Fruit fly (Drosophila melanogaster): ENCODE measurements around the gene CG32037.

The CG32037 gene

dm6 chr3L:9455819-9456388 lies 36.1 kb downstream of the CG32037 start, which contains the start of the genes phol and CG3552 (continued):
- TF ChIP-seq CG32767 (GFP tag; IDR thresholded peaks at IDR 0.05) (peak; percentile 78), HLH54F (GFP tag; optimal IDR thresholded peaks at IDR 0.05) (no peak), CG9932 (GFP tag; IDR thresholded peaks at IDR 0.05) (no peak), CG14710 (tag; optimal IDR thresholded peaks at IDR 0.05) (peak; percentile 46), cad (GFP tag; optimal IDR thresholded peaks at IDR 0.05) (no peak), CG34376 (GFP tag; optimal IDR thresholded peaks at IDR 0.05) (peak; percentile 5), E2f2 (GFP tag; IDR thresholded peaks at IDR 0.05) (peak; percentile 66), Myb (GFP tag; optimal IDR thresholded peaks at IDR 0.05) (peak; percentile 25), Fer3 (tag; optimal IDR thresholded peaks at IDR 0.05) (no peak), grau (tag; optimal IDR thresholded peaks at IDR 0.05) (no peak), CG1603 (tag; optimal IDR thresholded peaks at IDR 0.05) (peak; percentile 73), CG11247 (GFP tag; IDR thresholded peaks at IDR 0.05) (no peak), CG13775 (GFP tag; optimal IDR thresholded peaks at IDR 0.05) (no peak), CG5953 (GFP tag; IDR thresholded peaks at IDR 0.05) (no peak), shn (GFP tag; optimal IDR thresholded peaks at IDR 0.05) (peak; percentile 21), sisA (GFP tag; IDR thresholded peaks at IDR 0.05) (no peak), pho (GFP tag; optimal IDR thresholded peaks at IDR 0.05) (no peak), CG12104 (GFP tag; optimal IDR thresholded peaks at IDR 0.05) (no peak), prd (optimal IDR thresholded peaks at IDR 0.05) (no peak), prd (GFP tag; IDR thresholded peaks at IDR 0.05) (no peak), jigr1 (GFP tag; IDR thresholded peaks at IDR 0.05) (no peak), ato (GFP tag; IDR thresholded peaks at IDR 0.05; ENCODE audit: partially characterized antibody) (peak; percentile 16; the same call in 1 of the 2 replicates), CG30431 (GFP tag; optimal IDR thresholded peaks at IDR 0.05) (no peak), Lim3 (GFP tag; IDR thresholded peaks at IDR 0.05) (no peak), odd (GFP tag; optimal IDR thresholded peaks at IDR 0.05) (no peak), insv (GFP tag; optimal IDR thresholded peaks at IDR 0.05) (peak in 1 of 2 experiments; percentile 17), CG6813 (GFP tag; optimal IDR thresholded peaks at IDR 0.05) (no peak), Mad (GFP tag; optimal IDR thresholded peaks at IDR 0.05) (no peak), CG2875 (GFP tag; optimal IDR thresholded peaks at IDR 0.05) (no peak), CG18599 (GFP tag; optimal IDR thresholded peaks at IDR 0.05) (no peak), her (GFP tag; optimal IDR thresholded peaks at IDR 0.05) (no peak), wek (GFP tag; optimal IDR thresholded peaks at IDR 0.05) (no peak), CG3726 (GFP tag; IDR thresholded peaks at IDR 0.05) (no peak), YL-1 (GFP tag; optimal IDR thresholded peaks at IDR 0.05) (peak; percentile 79), gcm (GFP tag; optimal IDR thresholded peaks at IDR 0.05) (no peak), Neu2 (GFP tag; optimal IDR thresholded peaks at IDR 0.05; ENCODE audit: borderline replicate concordance) (peak; percentile 17), Trl (optimal IDR thresholded peaks at IDR 0.05) (peak in 1 of 2 experiments; percentile 10), Trl (GFP tag; optimal IDR thresholded peaks at IDR 0.05) (no peak), CG16813 (GFP tag; IDR thresholded peaks at IDR 0.05; ENCODE audit: partially characterized antibody) (peak; percentile 53; the same call in 2 of the 3 replicates), z (GFP tag; IDR thresholded peaks at IDR 0.05) (no peak), bbx (GFP tag; IDR thresholded peaks at IDR 0.05; ENCODE audit: partially characterized antibody) (0 out of 2 replicates have a peak, but pooled peaks have one; percentile 27), grn (GFP tag; optimal IDR thresholded peaks at IDR 0.05) (no peak), hb (GFP tag; IDR thresholded peaks at IDR 0.05; ENCODE audit: partially characterized antibody) (peak; percentile 45; the same call in 1 of the 3 replicates), CG6791 (GFP tag; IDR thresholded peaks at IDR 0.05; ENCODE audit: partially characterized antibody) (peak; percentile 27; the same call in 2 of the 3 replicates), sob (GFP tag; IDR thresholded peaks at IDR 0.05) (0 out of 2 replicates have a peak, but pooled peaks have one; percentile 6), CG9797 (GFP tag; optimal IDR thresholded peaks at IDR 0.05) (peak; percentile 44), MESR4 (GFP tag; optimal IDR thresholded peaks at IDR 0.05) (peak; percentile 88), wdn (GFP tag; IDR thresholded peaks at IDR 0.05) (no peak), Hsf (GFP tag; optimal IDR thresholded peaks at IDR 0.05) (no peak), nerfin-1 (tag; optimal IDR thresholded peaks at IDR 0.05) (peak; percentile 10), CG33213 (GFP tag; optimal IDR thresholded peaks at IDR 0.05) (no peak)

Data from whole organism, embryonic.